Worm (Caenorhabditis elegans): ENCODE results near the gene ttc-39B.

Gene ttc-39B

ce11 chrII:6365237-6365815, 31.5 kb upstream of the ttc-39B start, which contains the start of the genes ani-2 and clec-88:
ani-2 (minus strand) TSS chrII:6365367.
clec-88 (plus strand) TSS chrII:6365722.
- TF ChIP-seq unc-130 (GFP tag; optimal IDR thresholded peaks at IDR 0.05) (peak; percentile 87), lin-38 (GFP tag; IDR thresholded peaks at IDR 0.05) (peak; percentile 64), mes-2 (tag; optimal IDR thresholded peaks at IDR 0.05; ENCODE audit: poor library complexity, severe bottlenecking) (no peak)

ce11 chrII:6360822-6361221, 27.0 kb upstream of the ttc-39B start, which contains the start of gene K10B2.4:
K10B2.4 (minus strand) TSS chrII:6360959.
- TF ChIP-seq hif-1 (tag; optimal IDR thresholded peaks at IDR 0.05) (peak in 1 of 2 experiments; percentile 8), nhr-6 (tag; optimal IDR thresholded peaks at IDR 0.05) (no peak), T20F7.1 (GFP tag; optimal IDR thresholded peaks at IDR 0.05) (peak; percentile 57), spr-3 (GFP tag; optimal IDR thresholded peaks at IDR 0.05) (peak; percentile 7), dve-1 (tag; optimal IDR thresholded peaks at IDR 0.05; ENCODE audit: insufficient read depth) (peak; percentile 35), arid-1 (GFP tag; conservative IDR thresholded peaks at IDR 0.05) (0 out of 2 replicates have a peak, but pooled peaks have one; percentile 16), ama-1 (optimal IDR thresholded peaks at IDR 0.05) (peak; percentile 27), R02D3.7 (tag; optimal IDR thresholded peaks at IDR 0.05) (no peak), ceh-20 (GFP tag; IDR thresholded peaks at IDR 0.05) (peak; percentile 46; the same call in 1 of the 2 replicates), duxl-1 (tag; optimal IDR thresholded peaks at IDR 0.05; ENCODE audit: poor library complexity) (no peak), unc-130 (GFP tag; optimal IDR thresholded peaks at IDR 0.05) (no peak), set-16 (GFP tag; IDR thresholded peaks at IDR 0.05) (no peak), zip-2 (tag; optimal IDR thresholded peaks at IDR 0.05) (no peak), ztf-7 (tag; optimal IDR thresholded peaks at IDR 0.05) (peak; percentile 20), hlh-11 (tag; optimal IDR thresholded peaks at IDR 0.05) (peak; percentile 55), aha-1 (tag) (peak; percentile 92), rbr-2 (tag; optimal IDR thresholded peaks at IDR 0.05) (peak; percentile 48), dpl-1 (GFP tag; optimal IDR thresholded peaks at IDR 0.05) (peak; percentile 78), lin-38 (GFP tag; IDR thresholded peaks at IDR 0.05) (peak; percentile 81), F10B5.3 (tag; optimal IDR thresholded peaks at IDR 0.05) (no peak), hmg-1.1 (GFP tag; IDR thresholded peaks at IDR 0.05) (peak; percentile 60), pqm-1 (tag; optimal IDR thresholded peaks at IDR 0.05) (no peak), Y48G9A.11 (GFP tag; IDR thresholded peaks at IDR 0.05) (no peak), jun-1 (tag; optimal IDR thresholded peaks at IDR 0.05) (no peak), daf-16 (GFP tag; optimal IDR thresholded peaks at IDR 0.05) (no peak), daf-16 (tag; optimal IDR thresholded peaks at IDR 0.05) (peak; percentile 67), lin-13 (GFP tag; optimal IDR thresholded peaks at IDR 0.05) (peak; percentile 36), mes-2 (tag; optimal IDR thresholded peaks at IDR 0.05; ENCODE audit: poor library complexity, severe bottlenecking) (peak; percentile 90), mdl-1 (tag; optimal IDR thresholded peaks at IDR 0.05) (peak in 1 of 2 experiments; percentile 30), vab-7 (GFP tag; IDR thresholded peaks at IDR 0.05) (no peak), lsy-2 (tag; optimal IDR thresholded peaks at IDR 0.05) (peak in 1 of 2 experiments; percentile 87), skn-1 (tag; optimal IDR thresholded peaks at IDR 0.05) (no peak), hlh-30 (tag; optimal IDR thresholded peaks at IDR 0.05; ENCODE audit: insufficient read depth) (peak; percentile 53), mep-1 (tag; optimal IDR thresholded peaks at IDR 0.05) (peak; percentile 87), sdz-12 (GFP tag; optimal IDR thresholded peaks at IDR 0.05) (no peak), nhr-11 (tag; optimal IDR thresholded peaks at IDR 0.05) (peak; percentile 8), nhr-28 (tag; optimal IDR thresholded peaks at IDR 0.05) (peak; percentile 28), nhr-102 (tag; optimal IDR thresholded peaks at IDR 0.05) (no peak), mxl-3 (GFP tag; optimal IDR thresholded peaks at IDR 0.05) (peak; percentile 30), F26F4.8 (GFP tag; conservative IDR thresholded peaks at IDR 0.05) (no peak), pha-4 (GFP tag; IDR thresholded peaks at IDR 0.05) (no peak), pha-4 (tag; optimal IDR thresholded peaks at IDR 0.05) (peak; percentile 39), T26A8.4 (GFP tag; IDR thresholded peaks at IDR 0.05) (0 out of 2 replicates have a peak, but pooled peaks have one; percentile 26), gei-8 (GFP tag; optimal IDR thresholded peaks at IDR 0.05) (no peak)
